Worm (Caenorhabditis elegans): ENCODE data around the gene lron-15.

- no peak for TF ChIP-seq nhr-237 (tag; optimal IDR thresholded peaks at IDR 0.05)
- TF ChIP-seq ztf-11 (tag; optimal IDR thresholded peaks at IDR 0.05): no peak
- no peak for TF ChIP-seq nhr-12 (tag; optimal IDR thresholded peaks at IDR 0.05)
- TF ChIP-seq blmp-1 (tag; optimal IDR thresholded peaks at IDR 0.05): no peak
- TF ChIP-seq ceh-39 (tag; optimal IDR thresholded peaks at IDR 0.05): no peak
- no peak for TF ChIP-seq bed-3 (GFP tag; optimal IDR thresholded peaks at IDR 0.05)
- TF ChIP-seq unc-62 (GFP tag; optimal IDR thresholded peaks at IDR 0.05): no peak
Observed at ce11 chrII:6523940-6524339, 20.8 kb downstream of the lron-15 start.
